Worm (Caenorhabditis elegans): ENCODE results near the gene pas-6.

pas-6 gene

DNA sequence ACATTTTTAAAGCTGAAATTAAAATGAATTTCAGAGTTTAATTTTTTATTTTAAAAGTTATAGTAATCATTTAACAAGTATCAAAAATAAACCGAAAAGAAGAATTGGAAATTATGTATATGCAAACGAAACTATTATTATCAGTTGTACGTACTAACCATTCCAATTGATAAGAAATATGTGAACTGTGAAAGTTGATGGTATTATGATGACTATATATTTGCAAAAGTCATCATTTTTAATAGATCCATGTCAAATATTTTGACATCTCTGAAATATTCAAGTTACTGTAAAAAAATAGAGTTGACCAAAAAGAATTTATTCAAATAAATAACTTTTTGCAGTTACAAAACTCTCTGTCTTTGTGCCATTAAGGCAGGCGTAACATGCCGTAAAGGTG is 36.1 kb downstream of the pas-6 start, which contains the start of gene ugt-48:
Gene ugt-48 (minus strand): TSS at position 12 of the 400 bp plus-strand sequence.
- TF ChIP-seq lim-6 (tag; optimal IDR thresholded peaks at IDR 0.05) = no peak
- TF ChIP-seq C38D4.7 (GFP tag; optimal IDR thresholded peaks at IDR 0.05) = no peak
- TF ChIP-seq pag-3 (tag; optimal IDR thresholded peaks at IDR 0.05; ENCODE audit: borderline replicate concordance) = no peak
- TF ChIP-seq pros-1 (tag; optimal IDR thresholded peaks at IDR 0.05) = no peak
- no peak for TF ChIP-seq dve-1 (tag; optimal IDR thresholded peaks at IDR 0.05)
- no peak for TF ChIP-seq unc-3 (GFP tag; conservative IDR thresholded peaks at IDR 0.05)
- no peak for TF ChIP-seq unc-3 (tag; optimal IDR thresholded peaks at IDR 0.05)

ce11 chrV:5538500-5538899 is 45.6 kb downstream of the pas-6 start, which contains the start of gene cft-1:
Gene cft-1, plus strand, starts transcription at chrV:5538800.
- TF ChIP-seq ahr-1 (tag; optimal IDR thresholded peaks at IDR 0.05) (no peak), K09A11.1 (tag; optimal IDR thresholded peaks at IDR 0.05; ENCODE audit: insufficient read depth) (no peak), ceh-2 (tag; optimal IDR thresholded peaks at IDR 0.05) (no peak)

DNA sequence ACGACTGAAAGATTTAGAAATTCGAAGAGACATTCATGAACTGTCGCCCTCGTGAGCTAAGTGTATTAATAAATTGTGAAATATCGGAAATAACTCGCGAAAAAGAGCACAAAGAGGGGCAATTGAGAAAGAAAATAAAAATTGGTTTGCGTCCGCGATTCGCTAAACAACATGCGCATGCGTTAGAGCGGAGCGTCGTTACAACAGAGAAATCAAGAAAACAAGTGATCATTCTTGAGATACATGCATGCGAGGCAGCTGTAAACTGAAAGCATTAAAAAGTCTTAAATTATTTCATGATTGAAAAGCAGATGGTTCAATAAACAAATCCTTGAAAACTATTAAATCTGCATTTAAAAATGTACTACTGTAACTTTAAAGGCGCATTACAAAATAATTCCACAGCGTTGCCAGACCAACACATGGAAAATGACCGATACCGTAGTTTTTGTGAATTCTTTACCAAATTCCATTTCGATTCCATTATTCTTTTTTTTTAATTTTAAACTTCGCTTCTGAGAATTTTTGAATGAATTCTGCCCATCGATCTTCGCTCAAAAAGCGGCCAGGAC is 47.8 kb downstream of the pas-6 start, which contains the start of the genes cox-16 and syp-2:
Gene cox-16 (minus strand): TSS at position 4 of the 572 bp plus-strand sequence.
Gene syp-2 (plus strand): TSS at position 248 of the 572 bp plus-strand sequence.
- no peak for TF ChIP-seq mec-3 (tag; optimal IDR thresholded peaks at IDR 0.05; ENCODE audit: borderline replicate concordance)
- no peak for TF ChIP-seq fkh-10 (GFP tag; optimal IDR thresholded peaks at IDR 0.05)
- no peak for TF ChIP-seq ceh-22 (tag; optimal IDR thresholded peaks at IDR 0.05)
- no peak for TF ChIP-seq ttx-3 (tag; optimal IDR thresholded peaks at IDR 0.05)
- no peak for TF ChIP-seq nhr-232 (tag; optimal IDR thresholded peaks at IDR 0.05)
- no peak for TF ChIP-seq ceh-9 (tag; optimal IDR thresholded peaks at IDR 0.05)
- no peak for TF ChIP-seq ztf-16 (tag; optimal IDR thresholded peaks at IDR 0.05)
- no peak for TF ChIP-seq T23F11.4 (GFP tag; optimal IDR thresholded peaks at IDR 0.05)

- TF ChIP-seq sdc-2 (tag; optimal IDR thresholded peaks at IDR 0.05) = no peak
- no peak for TF ChIP-seq F13H6.1 (tag; optimal IDR thresholded peaks at IDR 0.05)
- TF ChIP-seq K02D7.2 (tag; optimal IDR thresholded peaks at IDR 0.05) = no peak
- TF ChIP-seq pax-1 (tag; optimal IDR thresholded peaks at IDR 0.05) = no peak
- no peak for TF ChIP-seq ceh-14 (tag; optimal IDR thresholded peaks at IDR 0.05)
- TF ChIP-seq eyg-1 (tag; optimal IDR thresholded peaks at IDR 0.05) = no peak
- no peak for TF ChIP-seq ceh-45 (GFP tag; IDR thresholded peaks at IDR 0.05)
Measured at ce11 chrV:5535774-5536173, 48.4 kb downstream of the pas-6 start, which contains the start of gene C24G6.8. Gene C24G6.8, minus strand, starts transcription at chrV:5535874.

DNA sequence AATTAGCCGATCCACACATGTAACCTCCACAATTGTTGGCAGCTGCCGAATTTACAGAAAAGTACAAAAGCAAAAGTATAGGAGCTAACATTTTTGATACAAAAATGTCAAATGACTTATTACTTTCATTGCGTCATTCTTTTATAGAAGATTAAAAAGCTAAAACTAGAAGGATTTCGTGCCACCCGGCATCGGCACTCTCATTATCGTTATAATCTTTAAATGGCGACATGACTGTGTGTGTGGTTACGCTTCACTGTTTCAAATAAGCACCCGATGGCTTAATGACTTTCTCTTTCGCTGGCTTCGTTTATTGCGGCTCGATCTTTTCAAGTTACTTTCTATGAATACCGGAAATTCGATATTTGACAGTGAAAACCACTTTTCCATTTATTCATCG is 50.4 kb downstream of the pas-6 start, which contains the start of gene grl-1:
Gene grl-1 (minus strand): TSS at position 101 of the 400 bp plus-strand sequence.
- TF ChIP-seq ceh-45 (GFP tag; IDR thresholded peaks at IDR 0.05) (no peak), ceh-2 (tag; optimal IDR thresholded peaks at IDR 0.05) (no peak), K02D7.2 (tag; optimal IDR thresholded peaks at IDR 0.05) (no peak), pat-9 (tag; optimal IDR thresholded peaks at IDR 0.05) (no peak), fkh-6 (tag; optimal IDR thresholded peaks at IDR 0.05) (no peak), pha-2 (tag; optimal IDR thresholded peaks at IDR 0.05) (no peak), hlh-8 (tag; optimal IDR thresholded peaks at IDR 0.05) (no peak), sox-2 (GFP tag; IDR thresholded peaks at IDR 0.05) (no peak), ceh-19 (GFP tag; optimal IDR thresholded peaks at IDR 0.05) (no peak), lim-6 (tag; optimal IDR thresholded peaks at IDR 0.05) (no peak), fax-1 (tag; optimal IDR thresholded peaks at IDR 0.05) (no peak), madf-2 (tag; optimal IDR thresholded peaks at IDR 0.05) (no peak), sdc-2 (tag; optimal IDR thresholded peaks at IDR 0.05) (no peak), ahr-1 (tag; optimal IDR thresholded peaks at IDR 0.05) (no peak), tbx-7 (tag; optimal IDR thresholded peaks at IDR 0.05) (no peak), ceh-24 (tag; optimal IDR thresholded peaks at IDR 0.05) (no peak)
